Worm (Caenorhabditis elegans) whole organism, L3 larva: ENCODE data around the gene F09E5.3.

ENCODE experiments used
- lsy-12 ChIP-seq: sonication (generic microtip); optimal IDR thresholded peaks from 2 replicates; lab custom pipeline; 2016; ENCODE audit warnings: mild to moderate bottlenecking, missing genetic modification characterization, missing compliant biosample characterization
- pha-4 ChIP-seq: fragments of 150-350 bp; optimal IDR thresholded peaks from 2 replicates; lab custom pipeline; 2014; ENCODE audit warnings: missing biosample characterization, missing genetic modification reagents, missing genetic modification characterization
- skn-1 ChIP-seq: fragments of 150-350 bp; optimal IDR thresholded peaks from 2 replicates; lab custom pipeline; 2014; ENCODE audit warnings: missing biosample characterization, missing genetic modification characterization
- ztf-4 ChIP-seq: fragments of 150-350 bp; optimal IDR thresholded peaks from 2 replicates; lab custom pipeline; 2014; ENCODE audit warnings: missing biosample characterization, missing genetic modification characterization

DNA sequence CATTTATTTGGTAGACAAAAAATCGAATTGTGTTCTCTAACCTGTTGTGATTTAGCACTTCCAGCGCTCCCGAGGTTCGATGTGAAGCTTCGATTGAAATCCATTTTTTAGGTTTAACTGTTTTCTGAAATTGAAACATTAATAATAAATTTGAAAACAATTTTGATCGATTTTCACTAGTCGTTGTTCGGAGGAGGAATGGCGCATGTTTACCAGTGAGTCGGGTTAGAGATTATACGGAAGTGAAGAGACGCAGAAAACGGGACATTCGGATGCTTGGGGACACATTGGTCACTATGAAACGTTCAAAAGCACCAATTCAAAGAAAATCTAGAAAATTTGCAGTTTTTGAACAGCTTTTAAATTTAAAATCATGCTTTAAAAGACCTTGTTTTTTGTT, 25.0 kb downstream of the F09E5.3 start, which contains the start of gene fbxl-3:
- TF ChIP-seq pha-4, result no peak
- TF ChIP-seq ztf-4 (tag; lab: Kevin White, UChicago), result no peak
- no peak for TF ChIP-seq skn-1 (tag; lab: Kevin White, UChicago)
- TF ChIP-seq lsy-12 (tag; lab: Kevin White, UChicago), result no peak
